Worm (Caenorhabditis elegans): ENCODE data around the gene ceh-38.
"Not testable (repeated sequence)": the region's sequence is repeated elsewhere in the genome, so short reads cannot be mapped to it uniquely, and the experiment has no call there.

The ceh-38 gene

DNA sequence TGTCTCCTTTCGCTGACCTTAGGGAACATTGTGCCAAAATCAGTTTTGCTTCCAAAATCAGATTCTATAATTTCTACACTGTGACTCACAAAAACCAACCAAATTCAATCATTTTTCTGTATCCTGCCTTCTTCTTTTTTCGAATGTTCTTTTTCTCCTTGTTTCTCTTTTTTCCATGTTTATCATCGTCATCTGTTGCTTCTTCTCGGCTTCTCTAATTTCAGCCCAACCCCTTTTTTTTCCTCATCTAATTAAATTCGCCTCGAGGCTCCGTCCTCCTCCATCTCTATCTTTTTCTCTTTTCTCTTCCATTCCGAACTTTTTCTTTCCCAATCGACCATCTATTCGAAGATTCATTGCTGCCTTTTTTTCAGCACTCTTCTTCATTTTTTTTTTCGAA is 43.4 kb downstream of the ceh-38 start, which contains the start of gene unc-104:
TSS of gene unc-104 (plus strand) at position 311 of the 400 bp plus-strand sequence.
- TF ChIP-seq fos-1 (tag; optimal IDR thresholded peaks at IDR 0.05) (no peak), ztf-1 (GFP tag; conservative IDR thresholded peaks at IDR 0.05) (no peak), sem-4 (tag; optimal IDR thresholded peaks at IDR 0.05) (peak; percentile 55), ama-1 (optimal IDR thresholded peaks at IDR 0.05) (no peak), alr-1 (tag; optimal IDR thresholded peaks at IDR 0.05) (no peak), C34F6.9 (tag; optimal IDR thresholded peaks at IDR 0.05) (peak; percentile 27), nhr-129 (tag; optimal IDR thresholded peaks at IDR 0.05) (no peak), sma-9 (GFP tag; optimal IDR thresholded peaks at IDR 0.05) (no peak), sma-9 (tag; optimal IDR thresholded peaks at IDR 0.05) (no peak), skn-1 (tag; optimal IDR thresholded peaks at IDR 0.05) (no peak), ceh-82 (tag; optimal IDR thresholded peaks at IDR 0.05) (no peak), elt-3 (tag; optimal IDR thresholded peaks at IDR 0.05) (no peak), zag-1 (tag; optimal IDR thresholded peaks at IDR 0.05) (peak; percentile 24), lin-39 (tag; optimal IDR thresholded peaks at IDR 0.05) (no peak), nhr-6 (tag; optimal IDR thresholded peaks at IDR 0.05) (no peak), crh-2 (tag; optimal IDR thresholded peaks at IDR 0.05) (peak; percentile 14), lsy-2 (tag; optimal IDR thresholded peaks at IDR 0.05) (peak in 1 of 2 experiments; percentile 16), R02D3.7 (tag; optimal IDR thresholded peaks at IDR 0.05) (no peak)

DNA sequence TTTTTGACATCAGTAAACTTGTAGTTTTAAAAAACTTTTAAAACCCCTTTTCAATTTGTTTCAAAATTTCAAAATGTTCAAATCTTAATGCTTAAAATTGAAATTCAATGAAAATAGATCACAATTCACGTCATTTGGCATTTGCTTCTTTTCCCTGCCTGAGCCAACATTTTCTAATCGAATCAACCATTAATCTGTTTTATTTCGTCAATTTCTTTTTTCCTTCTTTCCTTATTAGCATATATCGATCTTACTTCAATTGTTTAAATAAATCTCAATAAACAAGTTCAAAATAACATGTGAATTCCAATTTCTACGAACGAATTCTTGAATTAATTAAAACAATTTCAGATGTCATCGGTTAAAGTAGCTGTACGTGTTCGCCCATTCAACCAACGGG is 44.3 kb downstream of the ceh-38 start:
- TF ChIP-seq unc-55 (GFP tag; optimal IDR thresholded peaks at IDR 0.05) (no peak), lin-39 (tag; optimal IDR thresholded peaks at IDR 0.05) (no peak), lin-13 (GFP tag; optimal IDR thresholded peaks at IDR 0.05) (no peak)

DNA sequence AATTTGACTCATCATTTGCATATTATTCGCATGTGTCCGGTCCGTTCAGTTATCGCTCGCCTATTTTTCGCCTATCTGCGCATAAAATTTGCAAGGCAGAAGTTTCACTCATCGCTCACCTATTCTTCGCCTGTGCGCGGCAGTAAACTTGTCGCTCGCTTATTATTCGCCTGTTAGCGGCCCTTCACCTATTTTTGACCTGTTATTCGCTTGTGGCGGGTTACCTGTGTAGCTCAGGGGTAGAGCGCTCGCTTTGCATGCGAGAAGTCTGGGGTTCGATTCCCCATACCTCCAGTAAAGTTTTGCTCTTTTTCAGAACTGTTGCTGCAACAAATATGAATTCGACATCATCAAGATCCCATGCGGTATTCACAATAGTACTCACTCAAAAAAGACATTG is 50.1 kb downstream of the ceh-38 start:
- TF ChIP-seq fos-1 (tag; optimal IDR thresholded peaks at IDR 0.05) (peak; percentile 8), sma-9 (GFP tag; optimal IDR thresholded peaks at IDR 0.05) (peak; percentile 10), nhr-129 (tag; optimal IDR thresholded peaks at IDR 0.05) (peak; percentile 26)
- TF ChIP-seq sma-9 (tag; optimal IDR thresholded peaks at IDR 0.05), result not testable (repeated sequence)

DNA sequence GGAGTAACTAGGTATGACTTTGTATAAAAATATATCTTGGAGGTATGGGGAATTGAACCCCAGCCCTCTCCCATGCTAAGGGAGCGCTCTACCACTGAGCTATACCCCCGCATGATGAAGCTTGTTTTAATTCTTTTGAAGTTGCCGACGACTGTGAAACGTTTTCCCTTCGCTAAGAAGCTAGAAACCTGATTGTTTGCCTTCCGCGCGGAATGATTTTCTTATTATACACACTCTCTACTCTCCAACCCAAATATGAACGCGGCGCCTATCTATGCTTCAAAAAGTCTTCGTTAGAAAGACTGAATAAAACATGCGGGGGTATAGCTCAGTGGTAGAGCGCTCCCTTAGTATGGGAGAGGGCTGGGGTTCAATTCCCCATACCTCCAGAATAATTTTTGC is 51.6 kb downstream of the ceh-38 start:
- peak; percentile 4 for TF ChIP-seq Y55F3AM.14 (GFP tag; optimal IDR thresholded peaks at IDR 0.05)
- no peak for TF ChIP-seq skn-1 (tag; optimal IDR thresholded peaks at IDR 0.05)
- TF ChIP-seq nhr-6 (tag; optimal IDR thresholded peaks at IDR 0.05), result no peak
- no peak for TF ChIP-seq nhr-11 (tag; optimal IDR thresholded peaks at IDR 0.05)
- no peak for TF ChIP-seq C34F6.9 (tag; optimal IDR thresholded peaks at IDR 0.05)
- no peak for TF ChIP-seq lin-39 (tag; optimal IDR thresholded peaks at IDR 0.05)
- no peak for TF ChIP-seq elt-3 (tag; optimal IDR thresholded peaks at IDR 0.05)
- no peak for TF ChIP-seq nhr-77 (tag; optimal IDR thresholded peaks at IDR 0.05)
- TF ChIP-seq sma-3 (GFP tag; optimal IDR thresholded peaks at IDR 0.05), result peak; percentile 6
- TF ChIP-seq F13H6.1 (tag; optimal IDR thresholded peaks at IDR 0.05), result peak; percentile 1
- no peak for TF ChIP-seq egl-27 (tag; optimal IDR thresholded peaks at IDR 0.05)

All from whole organism, L2 larva.